Worm (Caenorhabditis elegans): ENCODE measurements around the gene fbn-1.

DNA sequence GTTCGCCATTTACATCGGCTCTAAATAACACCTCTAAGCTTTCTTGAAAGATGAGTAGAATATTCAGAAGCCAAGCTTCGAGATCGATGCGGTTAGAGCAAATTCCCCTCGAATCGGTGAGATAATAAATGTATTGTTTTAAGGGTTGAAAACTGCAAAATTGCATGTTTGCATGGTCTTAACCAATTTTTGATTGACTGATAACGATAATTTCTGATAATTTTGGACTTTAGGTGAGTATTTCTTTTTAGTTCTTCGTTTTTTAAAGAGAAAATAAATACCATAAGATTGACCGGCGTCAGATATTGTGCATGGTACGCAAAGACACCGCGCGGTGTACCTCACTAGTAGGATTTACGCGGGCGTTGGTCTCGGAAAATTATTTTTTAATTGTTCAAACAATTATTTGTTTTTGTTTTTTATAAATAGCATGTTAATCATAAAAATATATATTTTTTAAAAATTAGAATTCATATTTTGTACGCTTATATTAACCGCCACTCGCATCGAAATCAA is 41.0 kb upstream of the fbn-1 start, which contains the start of gene cup-5:
- TF ChIP-seq mdl-1 (tag; optimal IDR thresholded peaks at IDR 0.05) = no peak
- TF ChIP-seq ztf-11 (tag; optimal IDR thresholded peaks at IDR 0.05) = no peak
- TF ChIP-seq ama-1 (optimal IDR thresholded peaks at IDR 0.05) = no peak
- no peak for TF ChIP-seq unc-62 (GFP tag; optimal IDR thresholded peaks at IDR 0.05)
- no peak for TF ChIP-seq ceh-82 (tag; optimal IDR thresholded peaks at IDR 0.05)
- no peak for TF ChIP-seq egl-5 (tag; optimal IDR thresholded peaks at IDR 0.05)
- TF ChIP-seq nhr-28 (tag; optimal IDR thresholded peaks at IDR 0.05) = no peak
- no peak for TF ChIP-seq nhr-237 (tag; optimal IDR thresholded peaks at IDR 0.05)
- no peak for TF ChIP-seq snpc-4 (tag; optimal IDR thresholded peaks at IDR 0.05)
- TF ChIP-seq ceh-16 (tag; optimal IDR thresholded peaks at IDR 0.05) = no peak

Measured in whole organism, L3 larva.